Fruit fly (Drosophila melanogaster) whole organism, embryonic: ENCODE results near the gene CG13085.

ENCODE experiments used
- CG11085 ChIP-seq: fragments of 200-800 bp; sonication (Bioruptor generic); IDR thresholded peaks from 2 replicates; pipeline ENCODE4 v1.3.6; 2022; ENCODE audit warnings: missing biosample characterization, missing genetic modification characterization
- CG12236 ChIP-seq: fragments of 200-800 bp; sonication (Bioruptor generic); optimal IDR thresholded peaks from 2 replicates; lab custom pipeline; 2016; ENCODE audit warnings: missing biosample characterization, missing genetic modification characterization
- CG13123 ChIP-seq: fragments of 200-800 bp; sonication (Bioruptor generic); optimal IDR thresholded peaks from 2 replicates; lab custom pipeline; 2016; ENCODE audit warnings: missing biosample characterization, missing genetic modification characterization
- CG14441 ChIP-seq: fragments of 200-800 bp; sonication (Bioruptor generic); IDR thresholded peaks from 2 replicates; pipeline ENCODE4 v1.3.6; 2022; ENCODE audit warnings: missing biosample characterization, missing genetic modification characterization
- CG18476 ChIP-seq: fragments of 200-800 bp; sonication (Bioruptor generic); optimal IDR thresholded peaks from 2 replicates; lab custom pipeline; 2016; ENCODE audit warnings: missing biosample characterization, mild to moderate bottlenecking, missing genetic modification characterization
- CG18764 ChIP-seq: fragments of 200-800 bp; sonication (Bioruptor generic); optimal IDR thresholded peaks from 3 replicates; lab custom pipeline; 2016; ENCODE audit warnings: missing biosample characterization, missing genetic modification characterization
- CG2712 ChIP-seq: fragments of 200-800 bp; optimal IDR thresholded peaks from 3 replicates; lab custom pipeline; 2019; ENCODE audit warnings: missing biosample characterization, mild to moderate bottlenecking, missing genetic modification characterization, moderate library complexity
- CG3065 ChIP-seq: fragments of 200-800 bp; sonication (Bioruptor generic); optimal IDR thresholded peaks from 2 replicates; lab custom pipeline; 2016; ENCODE audit warnings: missing biosample characterization, missing genetic modification characterization
- CG4617 ChIP-seq: fragments of 200-800 bp; sonication (Bioruptor generic); optimal IDR thresholded peaks from 3 replicates; lab custom pipeline; 2016; ENCODE audit warnings: missing biosample characterization, missing genetic modification characterization, borderline replicate concordance
- CG7556 ChIP-seq: fragments of 200-800 bp; sonication (Bioruptor generic); optimal IDR thresholded peaks from 2 replicates; lab custom pipeline; 2017; ENCODE audit warnings: missing biosample characterization, mild to moderate bottlenecking, missing genetic modification characterization
- CG7963 ChIP-seq: fragments of 200-800 bp; sonication (Bioruptor generic); IDR thresholded peaks from 3 replicates; pipeline ENCODE4 v1.3.6; 2022; ENCODE audit warnings: missing biosample characterization, missing genetic modification characterization; ENCODE audit not compliant: partially characterized antibody
- CG8924 ChIP-seq: fragments of 200-800 bp; optimal IDR thresholded peaks from 3 replicates; lab custom pipeline; 2019; ENCODE audit warnings: missing biosample characterization, mild to moderate bottlenecking, missing genetic modification characterization, moderate library complexity
- CG9932 ChIP-seq: fragments of 200-800 bp; sonication (Bioruptor generic); IDR thresholded peaks from 2 replicates; pipeline ENCODE4 v1.3.6; 2022; ENCODE audit warnings: missing biosample characterization, missing genetic modification characterization
- CHES-1-like ChIP-seq: fragments of 200-800 bp; sonication (Bioruptor generic); optimal IDR thresholded peaks from 2 replicates; lab custom pipeline; 2016; ENCODE audit warnings: missing biosample characterization, missing genetic modification characterization
- CrebB ChIP-seq: fragments of 200-800 bp; sonication (Bioruptor generic); optimal IDR thresholded peaks from 3 replicates; lab custom pipeline; 2018; ENCODE audit warnings: missing biosample characterization, mild to moderate bottlenecking, missing genetic modification characterization
- Deaf1 ChIP-seq: fragments of 200-800 bp; optimal IDR thresholded peaks from 3 replicates; lab custom pipeline; 2019; ENCODE audit warnings: missing biosample characterization, mild to moderate bottlenecking, missing genetic modification characterization, moderate library complexity
- Dek ChIP-seq: fragments of 200-800 bp; sonication (Bioruptor generic); optimal IDR thresholded peaks from 3 replicates; lab custom pipeline; 2019; ENCODE audit warnings: missing biosample characterization, mild to moderate bottlenecking, missing genetic modification characterization, moderate library complexity
- Dip2 ChIP-seq: fragments of 200-800 bp; sonication (Bioruptor generic); IDR thresholded peaks from 2 replicates; pipeline ENCODE4 v1.3.6; 2022; ENCODE audit warnings: missing biosample characterization, missing genetic modification characterization
- Fer2 ChIP-seq: fragments of 200-800 bp; sonication (Bioruptor generic); optimal IDR thresholded peaks from 2 replicates; lab custom pipeline; 2018; ENCODE audit warnings: missing biosample characterization, mild to moderate bottlenecking, missing genetic modification characterization, moderate library complexity
- Gug ChIP-seq: fragments of 200-800 bp; sonication (Bioruptor generic); IDR thresholded peaks from 4 replicates; pipeline ENCODE4 v1.3.6; 2022; ENCODE audit warnings: missing biosample characterization, missing genetic modification characterization
- Lim3 ChIP-seq: fragments of 200-800 bp; sonication (Bioruptor generic); IDR thresholded peaks from 2 replicates; pipeline ENCODE4 v1.3.6; 2022; ENCODE audit warnings: missing biosample characterization, missing genetic modification characterization
- Mrtf ChIP-seq: fragments of 200-800 bp; sonication (Bioruptor generic); IDR thresholded peaks from 3 replicates; pipeline ENCODE4 v1.3.6; 2022; ENCODE audit warnings: missing biosample characterization, missing genetic modification characterization
- Nf-YB ChIP-seq: fragments of 200-800 bp; sonication (Bioruptor generic); optimal IDR thresholded peaks from 3 replicates; lab custom pipeline; 2019; ENCODE audit warnings: missing biosample characterization, mild to moderate bottlenecking, missing genetic modification characterization, moderate library complexity
- Rx ChIP-seq: fragments of 200-800 bp; sonication (Bioruptor generic); IDR thresholded peaks from 2 replicates; pipeline ENCODE4 v1.3.6; 2022; ENCODE audit warnings: missing biosample characterization, missing genetic modification characterization
- Sox100B ChIP-seq: fragments of 200-800 bp; sonication (Bioruptor generic); optimal IDR thresholded peaks from 3 replicates; lab custom pipeline; 2018; ENCODE audit warnings: missing biosample characterization, mild to moderate bottlenecking, missing genetic modification characterization
- aop ChIP-seq: fragments of 200-800 bp; sonication (Bioruptor generic); IDR thresholded peaks from 2 replicates; pipeline ENCODE4 v1.3.6; 2022; ENCODE audit warnings: missing biosample characterization, missing genetic modification characterization
- ci ChIP-seq: fragments of 200-800 bp; sonication (Bioruptor generic); IDR thresholded peaks from 3 replicates; pipeline ENCODE4 v1.3.6; 2022; ENCODE audit warnings: missing biosample characterization, missing genetic modification characterization
- cwo ChIP-seq: fragments of 200-800 bp; sonication (Bioruptor generic); optimal IDR thresholded peaks from 3 replicates; lab custom pipeline; 2017; ENCODE audit warnings: missing biosample characterization, missing genetic modification characterization, mild to moderate bottlenecking, moderate library complexity, missing genetic modification reagents
- dmrt11E ChIP-seq: fragments of 200-800 bp; sonication (Bioruptor generic); optimal IDR thresholded peaks from 3 replicates; lab custom pipeline; 2018; ENCODE audit warnings: missing biosample characterization, mild to moderate bottlenecking, missing genetic modification characterization, moderate library complexity
- dpn ChIP-seq, 2 experiments: fragments of 200-800 bp; sonication (Bioruptor generic); optimal IDR thresholded peaks; 3 replicates each; lab custom pipeline; 2016; ENCODE audit warnings: missing biosample characterization in 2 of 2, missing genetic modification characterization in 2 of 2
- ewg ChIP-seq: fragments of 200-800 bp; sonication (Bioruptor generic); optimal IDR thresholded peaks from 3 replicates; lab custom pipeline; 2017; ENCODE audit warnings: mild to moderate bottlenecking, missing biosample characterization, missing genetic modification reagents, missing genetic modification characterization
- fd64A ChIP-seq: fragments of 200-800 bp; sonication (Bioruptor generic); optimal IDR thresholded peaks from 3 replicates; lab custom pipeline; 2018; ENCODE audit warnings: missing biosample characterization, mild to moderate bottlenecking, missing genetic modification characterization
- fd96Cb ChIP-seq: fragments of 200-800 bp; sonication (Bioruptor generic); optimal IDR thresholded peaks from 2 replicates; lab custom pipeline; 2018; ENCODE audit warnings: missing biosample characterization, mild to moderate bottlenecking, missing genetic modification characterization, moderate library complexity
- fu2 ChIP-seq: fragments of 200-800 bp; sonication (Bioruptor generic); optimal IDR thresholded peaks from 2 replicates; lab custom pipeline; 2016; ENCODE audit warnings: missing biosample characterization, missing genetic modification characterization
- gcm ChIP-seq: fragments of 200-800 bp; sonication (Bioruptor generic); optimal IDR thresholded peaks from 2 replicates; lab custom pipeline; 2019; ENCODE audit warnings: missing biosample characterization, mild to moderate bottlenecking, missing genetic modification characterization, moderate library complexity
- h ChIP-seq: fragments of >200 bp; optimal IDR thresholded peaks from 2 replicates; lab custom pipeline; 2017
- hth ChIP-seq: fragments of >200 bp; optimal IDR thresholded peaks from 2 replicates; lab custom pipeline; 2017; ENCODE audit warnings: inconsistent platforms
- inv ChIP-seq: fragments of 200-800 bp; sonication (Bioruptor generic); IDR thresholded peaks from 2 replicates; pipeline ENCODE4 v1.3.6; 2022; ENCODE audit warnings: missing biosample characterization, missing genetic modification characterization; ENCODE audit not compliant: partially characterized antibody
- kah ChIP-seq: fragments of 200-800 bp; sonication (Bioruptor generic); optimal IDR thresholded peaks from 2 replicates; lab custom pipeline; 2018; ENCODE audit warnings: missing biosample characterization, mild to moderate bottlenecking, missing genetic modification characterization
- org-1 ChIP-seq: fragments of 200-800 bp; sonication (Bioruptor generic); optimal IDR thresholded peaks from 2 replicates; lab custom pipeline; 2017; ENCODE audit warnings: missing biosample characterization, missing genetic modification characterization
- pb ChIP-seq: fragments of 200-800 bp; sonication (Bioruptor generic); optimal IDR thresholded peaks from 3 replicates; lab custom pipeline; 2016; ENCODE audit warnings: missing biosample characterization, missing genetic modification characterization
- run ChIP-seq: fragments of 200-800 bp; sonication (Bioruptor generic); optimal IDR thresholded peaks from 3 replicates; lab custom pipeline; 2018; ENCODE audit warnings: missing biosample characterization, mild to moderate bottlenecking, missing genetic modification characterization
- sd ChIP-seq: fragments of 200-800 bp; sonication (Bioruptor generic); optimal IDR thresholded peaks from 3 replicates; lab custom pipeline; 2018; ENCODE audit warnings: missing biosample characterization, mild to moderate bottlenecking, missing genetic modification characterization, moderate library complexity
- sens-2 ChIP-seq: fragments of 200-800 bp; sonication (Bioruptor generic); IDR thresholded peaks from 2 replicates; pipeline ENCODE4 v1.3.6; 2022; ENCODE audit warnings: missing biosample characterization, missing genetic modification characterization
- slou ChIP-seq: fragments of 200-800 bp; sonication (Bioruptor generic); optimal IDR thresholded peaks from 3 replicates; lab custom pipeline; 2016; ENCODE audit warnings: missing biosample characterization, missing genetic modification characterization
- sqz ChIP-seq: fragments of 200-800 bp; sonication (Bioruptor generic); optimal IDR thresholded peaks from 3 replicates; lab custom pipeline; 2018; ENCODE audit warnings: missing biosample characterization, mild to moderate bottlenecking, missing genetic modification characterization
- ssp ChIP-seq: fragments of 200-800 bp; sonication (Bioruptor generic); IDR thresholded peaks from 2 replicates; pipeline ENCODE4 v1.3.6; 2022; ENCODE audit warnings: missing biosample characterization, missing genetic modification characterization
- tgo ChIP-seq: fragments of 200-800 bp; sonication (Bioruptor generic); IDR thresholded peaks from 3 replicates; pipeline ENCODE4 v1.3.6; 2022; ENCODE audit warnings: missing biosample characterization, missing genetic modification characterization
- wor ChIP-seq: fragments of 200-800 bp; sonication (Bioruptor generic); IDR thresholded peaks from 2 replicates; pipeline ENCODE4 v1.3.6; 2022; ENCODE audit warnings: missing biosample characterization, missing genetic modification characterization

The CG13085 gene

dm6 chr2L:19398317-19399234 lies 25.3 kb upstream of the CG13085 start, which contains the start of gene CG17544 (continued):
- TF ChIP-seq sens-2 (GFP tag; lab: Robert Waterston, UW) (peak; percentile 60; the same call in 1 of the 2 replicates), Fer2 (peak; percentile 59), CG7556 (GFP tag; lab: Kevin White, UChicago) (peak; percentile 95), sqz (peak; percentile 40), Lim3 (GFP tag; lab: Robert Waterston, UW) (no peak), run (tag; lab: Kevin White, UChicago) (peak; percentile 50), fd64A (GFP tag; lab: Kevin White, UChicago) (peak; percentile 21), cwo (GFP tag; lab: Kevin White, UChicago) (peak; percentile 87), Dek (peak; percentile 79), Mrtf (GFP tag; lab: Robert Waterston, UW) (0 out of 3 replicates have a peak, but pooled peaks have one; percentile 52), Nf-YB (GFP tag; lab: Kevin White, UChicago) (peak; percentile 67), CrebB (tag; lab: Kevin White, UChicago) (no peak), CG4617 (peak; percentile 36), CG3065 (peak; percentile 33), kah (GFP tag; lab: Kevin White, UChicago) (peak; percentile 60), CG8924 (tag; lab: Kevin White, UChicago) (peak; percentile 92), Deaf1 (tag; lab: Kevin White, UChicago) (peak; percentile 70), Sox100B (peak; percentile 88), Gug (GFP tag; lab: Robert Waterston, UW) (peak; percentile 39; the same call in 2 of the 4 replicates), inv (GFP tag; lab: Robert Waterston, UW) (no peak), fu2 (peak; percentile 25), ci (GFP tag; lab: Robert Waterston, UW) (peak; percentile 55), aop (GFP tag; lab: Robert Waterston, UW) (0 out of 2 replicates have a peak, but pooled peaks have one; percentile 24), CG11085 (GFP tag; lab: Robert Waterston, UW) (no peak; the same call in 1 of the 2 replicates), CG12236 (GFP tag; lab: Kevin White, UChicago) (no peak), dmrt11E (tag; lab: Kevin White, UChicago) (peak; percentile 79), ewg (GFP tag; lab: Kevin White, UChicago) (peak; percentile 62), h (lab: Kevin White, UChicago) (no peak), Dip2 (GFP tag; lab: Robert Waterston, UW) (no peak), CG18764 (peak; percentile 52), slou (GFP tag; lab: Kevin White, UChicago) (no peak), tgo (GFP tag; lab: Robert Waterston, UW) (peak; percentile 63), fd96Cb (peak; percentile 77), pb (GFP tag; lab: Kevin White, UChicago) (no peak), gcm (GFP tag; lab: Kevin White, UChicago) (peak; percentile 87), sd (tag; lab: Kevin White, UChicago) (peak; percentile 75), CG14441 (GFP tag; lab: Robert Waterston, UW) (peak; percentile 41), ssp (GFP tag; lab: Robert Waterston, UW) (peak; percentile 54), CHES-1-like (GFP tag; lab: Kevin White, UChicago) (peak; percentile 30), CG13123 (GFP tag; lab: Kevin White, UChicago) (peak; percentile 23), org-1 (GFP tag; lab: Kevin White, UChicago) (peak; percentile 20), Rx (peak; percentile 52; the same call in 1 of the 2 replicates), hth (lab: Kevin White, UChicago) (no peak), CG9932 (GFP tag; lab: Robert Waterston, UW) (peak; percentile 78), CG2712 (tag; lab: Kevin White, UChicago) (peak; percentile 89), CG7963 (GFP tag; lab: Robert Waterston, UW) (no peak), dpn (GFP tag; optimal IDR thresholded peaks at IDR 0.05; lab: Kevin White, UChicago) (peak; percentile 33 to 73), wor (GFP tag; lab: Robert Waterston, UW) (peak; percentile 21; the same call in 1 of the 2 replicates), CG18476 (no peak)
